Fruit fly (Drosophila melanogaster) whole organism, embryonic: Measurements from ENCODE around the gene CG9117.

Source experiments
- BtbVII ChIP-seq: fragments of 200-800 bp; sonication (Bioruptor generic); optimal IDR thresholded peaks from 3 replicates; lab custom pipeline; 2017; ENCODE audit warnings: missing biosample characterization, mild to moderate bottlenecking, missing genetic modification characterization
- CG10267 ChIP-seq: fragments of 200-800 bp; sonication (Bioruptor generic); optimal IDR thresholded peaks from 2 replicates; lab custom pipeline; 2018; ENCODE audit warnings: missing biosample characterization, mild to moderate bottlenecking, missing genetic modification characterization, moderate library complexity
- CG10654 ChIP-seq: fragments of 200-800 bp; sonication (Bioruptor generic); optimal IDR thresholded peaks from 2 replicates; lab custom pipeline; 2016; ENCODE audit warnings: missing biosample characterization, missing genetic modification characterization
- CG12155 ChIP-seq: fragments of 200-800 bp; sonication (Bioruptor generic); optimal IDR thresholded peaks from 3 replicates; lab custom pipeline; 2016; ENCODE audit warnings: missing biosample characterization, missing genetic modification characterization
- CG13624 ChIP-seq: fragments of 200-800 bp; sonication (Bioruptor generic); optimal IDR thresholded peaks from 2 replicates; lab custom pipeline; 2016; ENCODE audit warnings: missing biosample characterization, missing genetic modification characterization
- CG14965 ChIP-seq: fragments of 200-800 bp; sonication (Bioruptor generic); optimal IDR thresholded peaks from 2 replicates; lab custom pipeline; 2016; ENCODE audit warnings: missing biosample characterization, missing genetic modification characterization, borderline replicate concordance
- CG1529 ChIP-seq: fragments of 200-800 bp; sonication (Bioruptor generic); optimal IDR thresholded peaks from 3 replicates; lab custom pipeline; 2018; ENCODE audit warnings: missing biosample characterization, missing genetic modification characterization
- CG15601 ChIP-seq: fragments of 200-800 bp; sonication (Bioruptor generic); optimal IDR thresholded peaks from 3 replicates; lab custom pipeline; 2019; ENCODE audit warnings: missing biosample characterization, mild to moderate bottlenecking, missing genetic modification characterization, moderate library complexity
- CG15696 ChIP-seq: fragments of 200-800 bp; sonication (Bioruptor generic); optimal IDR thresholded peaks from 2 replicates; lab custom pipeline; 2019; ENCODE audit warnings: missing biosample characterization, mild to moderate bottlenecking, missing genetic modification characterization, moderate library complexity
- CG16863 ChIP-seq: fragments of 200-800 bp; sonication (Bioruptor generic); optimal IDR thresholded peaks from 3 replicates; lab custom pipeline; 2016; ENCODE audit warnings: missing biosample characterization, missing genetic modification characterization
- CG17612 ChIP-seq: fragments of 200-800 bp; sonication (Bioruptor generic); IDR thresholded peaks from 2 replicates; pipeline ENCODE4 v1.3.6; 2022; ENCODE audit warnings: missing biosample characterization, missing genetic modification characterization
- CG17829 ChIP-seq: fragments of 200-800 bp; optimal IDR thresholded peaks from 2 replicates; lab custom pipeline; 2019; ENCODE audit warnings: missing biosample characterization, mild to moderate bottlenecking, missing genetic modification characterization, moderate library complexity
- CG2120 ChIP-seq: fragments of 200-800 bp; sonication (Bioruptor generic); optimal IDR thresholded peaks from 3 replicates; lab custom pipeline; 2016; ENCODE audit warnings: missing biosample characterization, missing genetic modification characterization
- CG30020 ChIP-seq: fragments of 200-800 bp; optimal IDR thresholded peaks from 2 replicates; lab custom pipeline; 2019; ENCODE audit warnings: missing biosample characterization, mild to moderate bottlenecking, missing genetic modification characterization, moderate library complexity
- CG5245 ChIP-seq: fragments of 200-800 bp; sonication (Bioruptor generic); optimal IDR thresholded peaks from 3 replicates; lab custom pipeline; 2016; ENCODE audit warnings: missing biosample characterization, missing genetic modification characterization
- CG7357 ChIP-seq: fragments of 200-800 bp; sonication (Bioruptor generic); IDR thresholded peaks from 3 replicates; pipeline ENCODE4 v1.3.6; 2022; ENCODE audit warnings: missing biosample characterization, missing genetic modification characterization
- CG7786 ChIP-seq: fragments of 200-800 bp; sonication (Bioruptor generic); optimal IDR thresholded peaks from 2 replicates; lab custom pipeline; 2016; ENCODE audit warnings: missing biosample characterization, missing genetic modification characterization
- CG9932 ChIP-seq: fragments of 200-800 bp; sonication (Bioruptor generic); IDR thresholded peaks from 2 replicates; pipeline ENCODE4 v1.3.6; 2022; ENCODE audit warnings: missing biosample characterization, missing genetic modification characterization
- Camta ChIP-seq: fragments of 200-800 bp; sonication (Bioruptor generic); optimal IDR thresholded peaks from 2 replicates; lab custom pipeline; 2016; ENCODE audit warnings: missing biosample characterization, missing genetic modification characterization
- Chrac-16 ChIP-seq: fragments of 200-800 bp; sonication (Bioruptor generic); optimal IDR thresholded peaks from 3 replicates; lab custom pipeline; 2016; ENCODE audit warnings: missing biosample characterization, missing genetic modification characterization
- CoRest ChIP-seq: fragments of 200-800 bp; sonication (Bioruptor generic); optimal IDR thresholded peaks from 3 replicates; lab custom pipeline; 2018; ENCODE audit warnings: missing biosample characterization, mild to moderate bottlenecking, missing genetic modification characterization, moderate library complexity
- D19A ChIP-seq: fragments of 200-800 bp; optimal IDR thresholded peaks from 3 replicates; lab custom pipeline; 2019; ENCODE audit warnings: missing biosample characterization, mild to moderate bottlenecking, missing genetic modification characterization, moderate library complexity
- Deaf1 ChIP-seq: fragments of 200-800 bp; optimal IDR thresholded peaks from 3 replicates; lab custom pipeline; 2019; ENCODE audit warnings: missing biosample characterization, mild to moderate bottlenecking, missing genetic modification characterization, moderate library complexity
- Doc2 ChIP-seq: fragments of 200-800 bp; sonication (Bioruptor generic); IDR thresholded peaks from 2 replicates; pipeline ENCODE4 v1.3.6; 2022; ENCODE audit warnings: missing biosample characterization, missing genetic modification characterization
- Drgx ChIP-seq: fragments of 200-800 bp; sonication (Bioruptor generic); IDR thresholded peaks from 2 replicates; pipeline ENCODE4 v1.3.6; 2022; ENCODE audit warnings: missing biosample characterization, missing genetic modification characterization
- Fer1 ChIP-seq: fragments of 200-800 bp; sonication (Bioruptor generic); optimal IDR thresholded peaks from 2 replicates; lab custom pipeline; 2017; ENCODE audit warnings: missing biosample characterization, mild to moderate bottlenecking, missing genetic modification characterization
- H15 ChIP-seq: fragments of 200-800 bp; sonication (Bioruptor generic); IDR thresholded peaks from 3 replicates; pipeline ENCODE4 v1.3.6; 2022; ENCODE audit warnings: missing biosample characterization, missing genetic modification characterization
- HHEX ChIP-seq: fragments of 200-800 bp; sonication (Bioruptor generic); optimal IDR thresholded peaks from 3 replicates; lab custom pipeline; 2017; ENCODE audit warnings: missing biosample characterization, mild to moderate bottlenecking, missing genetic modification characterization, missing genetic modification reagents
- Jarid2 ChIP-seq: fragments of 200-800 bp; sonication (Bioruptor generic); optimal IDR thresholded peaks from 3 replicates; lab custom pipeline; 2017; ENCODE audit warnings: mild to moderate bottlenecking, missing biosample characterization, missing genetic modification reagents, missing genetic modification characterization
- Mes4 ChIP-seq: fragments of 200-800 bp; sonication (Bioruptor generic); optimal IDR thresholded peaks from 2 replicates; lab custom pipeline; 2016; ENCODE audit warnings: missing biosample characterization, missing genetic modification characterization
- Opbp ChIP-seq: fragments of 200-800 bp; sonication (Bioruptor generic); IDR thresholded peaks from 3 replicates; pipeline ENCODE4 v1.3.6; 2022; ENCODE audit warnings: missing biosample characterization, missing genetic modification characterization; ENCODE audit not compliant: partially characterized antibody
- Pdp1 ChIP-seq, 2 experiments: fragments of 200-800 bp; sonication (Bioruptor generic); optimal IDR thresholded peaks; 3 replicates each; lab custom pipeline; 2016; ENCODE audit warnings: missing biosample characterization in 2 of 2, missing genetic modification characterization in 2 of 2, mild to moderate bottlenecking in 1 of 2, moderate library complexity in 1 of 2
- Scr ChIP-seq: fragments of 200-800 bp; sonication (Bioruptor generic); IDR thresholded peaks from 2 replicates; pipeline ENCODE4 v1.3.6; 2022; ENCODE audit warnings: missing biosample characterization, missing genetic modification characterization; ENCODE audit not compliant: partially characterized antibody
- Sry-β ChIP-seq: fragments of 200-800 bp; sonication (Bioruptor generic); optimal IDR thresholded peaks from 2 replicates; lab custom pipeline; 2018; ENCODE audit warnings: missing biosample characterization, mild to moderate bottlenecking, missing genetic modification characterization, moderate library complexity
- Sry-δ ChIP-seq: fragments of 200-800 bp; sonication (Bioruptor generic); optimal IDR thresholded peaks from 2 replicates; lab custom pipeline; 2016; ENCODE audit warnings: missing biosample characterization, missing genetic modification characterization
- ara ChIP-seq: fragments of 200-800 bp; sonication (Bioruptor generic); IDR thresholded peaks from 2 replicates; pipeline ENCODE4 v1.3.6; 2022; ENCODE audit warnings: missing biosample characterization, missing genetic modification characterization
- bowl ChIP-seq: fragments of 200-800 bp; sonication (Bioruptor generic); IDR thresholded peaks from 2 replicates; pipeline ENCODE4 v1.3.6; 2022; ENCODE audit warnings: missing biosample characterization, missing genetic modification characterization
- croc ChIP-seq: fragments of 200-800 bp; sonication (Bioruptor generic); conservative IDR thresholded peaks from 3 replicates; pipeline ENCODE4 v1.3.6; 2022; ENCODE audit warnings: missing biosample characterization, missing genetic modification characterization
- cwo ChIP-seq: fragments of 200-800 bp; sonication (Bioruptor generic); optimal IDR thresholded peaks from 3 replicates; lab custom pipeline; 2017; ENCODE audit warnings: missing biosample characterization, missing genetic modification characterization, mild to moderate bottlenecking, moderate library complexity, missing genetic modification reagents
- da ChIP-seq: fragments of 200-800 bp; sonication (Bioruptor generic); optimal IDR thresholded peaks from 2 replicates; lab custom pipeline; 2016; ENCODE audit warnings: missing biosample characterization, missing genetic modification characterization
- dati ChIP-seq: fragments of 200-800 bp; sonication (Bioruptor generic); IDR thresholded peaks from 2 replicates; pipeline ENCODE4 v1.3.6; 2022; ENCODE audit warnings: missing biosample characterization, missing genetic modification characterization
- ems ChIP-seq: fragments of 200-800 bp; sonication (Bioruptor generic); optimal IDR thresholded peaks from 3 replicates; lab custom pipeline; 2016; ENCODE audit warnings: missing biosample characterization, missing genetic modification characterization
- ewg ChIP-seq: fragments of 200-800 bp; sonication (Bioruptor generic); optimal IDR thresholded peaks from 3 replicates; lab custom pipeline; 2017; ENCODE audit warnings: mild to moderate bottlenecking, missing biosample characterization, missing genetic modification reagents, missing genetic modification characterization
- gcm2 ChIP-seq: fragments of 200-800 bp; sonication (Bioruptor generic); optimal IDR thresholded peaks from 2 replicates; lab custom pipeline; 2016; ENCODE audit warnings: missing biosample characterization, missing genetic modification characterization
- her ChIP-seq: fragments of 200-800 bp; sonication (Bioruptor generic); optimal IDR thresholded peaks from 2 replicates; lab custom pipeline; 2016; ENCODE audit warnings: missing biosample characterization, missing genetic modification characterization
- insv ChIP-seq, 2 experiments: fragments of 200-800 bp; sonication (Bioruptor generic); optimal IDR thresholded peaks; 3 replicates each; lab custom pipeline; 2016 to 2018; ENCODE audit warnings: missing biosample characterization in 2 of 2, missing genetic modification characterization in 2 of 2
- lov ChIP-seq, 2 experiments: fragments of 200-800 bp in 1 of 2; fragments of >200 bp in 1 of 2; sonication (Bioruptor generic) in 1 of 2; IDR thresholded peaks in 1 of 2; optimal IDR thresholded peaks in 1 of 2; 2 replicates in 1 of 2; 3 replicates in 1 of 2; pipeline versions ENCODE4 v1.3.6 to Lab custom; 2017 to 2022; ENCODE audit warnings: missing biosample characterization in 1 of 2, missing genetic modification characterization in 1 of 2
- psq ChIP-seq: fragments of 200-800 bp; sonication (Bioruptor generic); optimal IDR thresholded peaks from 2 replicates; lab custom pipeline; 2017; ENCODE audit warnings: missing biosample characterization, missing genetic modification characterization
- repo ChIP-seq: fragments of 200-800 bp; sonication (Bioruptor generic); optimal IDR thresholded peaks from 2 replicates; lab custom pipeline; 2016; ENCODE audit warnings: missing biosample characterization, missing genetic modification characterization
- shn ChIP-seq: fragments of 200-800 bp; sonication (Bioruptor generic); optimal IDR thresholded peaks from 3 replicates; lab custom pipeline; 2016; ENCODE audit warnings: missing biosample characterization, missing genetic modification characterization
- unc-4 ChIP-seq: fragments of 200-800 bp; sonication (Bioruptor generic); IDR thresholded peaks from 2 replicates; pipeline ENCODE4 v1.3.6; 2022; ENCODE audit warnings: missing biosample characterization, missing genetic modification characterization; ENCODE audit not compliant: partially characterized antibody

CG9117 gene

dm6 chr2L:6037830-6038229 is at the start of gene CG9117, which contains the start of gene CG31643 (continued):
- no peak for TF ChIP-seq CG17612 (GFP tag; lab: Robert Waterston, UW)
- peak; percentile 52 for TF ChIP-seq ems (GFP tag; lab: Kevin White, UChicago)
- TF ChIP-seq croc (GFP tag; lab: Robert Waterston, UW), result no peak
- TF ChIP-seq ewg (GFP tag; lab: Kevin White, UChicago), result peak; percentile 28
- TF ChIP-seq D19A, result no peak
- TF ChIP-seq Sry-β (GFP tag; lab: Kevin White, UChicago), result peak; percentile 1
- peak; percentile 62 for TF ChIP-seq Camta
- peak; percentile 67 for TF ChIP-seq Fer1
- no peak for TF ChIP-seq Jarid2 (GFP tag; lab: Kevin White, UChicago)
- peak; percentile 31 for TF ChIP-seq Chrac-16 (GFP tag; lab: Kevin White, UChicago)
- TF ChIP-seq gcm2 (GFP tag; lab: Kevin White, UChicago), result no peak
- TF ChIP-seq CG5245 (GFP tag; lab: Kevin White, UChicago), result peak; percentile 13
- TF ChIP-seq CG10654 (GFP tag; lab: Kevin White, UChicago), result peak; percentile 41
- TF ChIP-seq CG7786 (GFP tag; lab: Kevin White, UChicago), result peak; percentile 55
- no peak for TF ChIP-seq CG14965 (GFP tag; lab: Kevin White, UChicago)
- no peak for TF ChIP-seq repo (GFP tag; lab: Kevin White, UChicago)
- TF ChIP-seq psq, result no peak
- TF ChIP-seq H15 (GFP tag; lab: Robert Waterston, UW), result no peak
- TF ChIP-seq Sry-δ (GFP tag; lab: Kevin White, UChicago), result peak; percentile 26
- peak; percentile 76 for TF ChIP-seq CG13624 (GFP tag; lab: Kevin White, UChicago)
- TF ChIP-seq CG15601, result peak; percentile 69
- peak; percentile 71 for TF ChIP-seq CG12155 (GFP tag; lab: Kevin White, UChicago)
- no peak for TF ChIP-seq insv (GFP tag; optimal IDR thresholded peaks at IDR 0.05; lab: Kevin White, UChicago)
- peak; percentile 8 for TF ChIP-seq CG30020
- TF ChIP-seq CG16863 (GFP tag; lab: Kevin White, UChicago), result peak; percentile 49
- peak; percentile 85 for TF ChIP-seq CG2120 (GFP tag; lab: Kevin White, UChicago)
- peak; percentile 21; the same call in 1 of the 2 replicates for TF ChIP-seq Scr (GFP tag; lab: Robert Waterston, UW)
- no peak for TF ChIP-seq BtbVII
- no peak for TF ChIP-seq CG1529 (GFP tag; lab: Kevin White, UChicago)
- peak; percentile 42 for TF ChIP-seq CoRest
- no peak for TF ChIP-seq da (GFP tag; lab: Kevin White, UChicago)
- no peak for TF ChIP-seq Opbp (GFP tag; lab: Robert Waterston, UW)
- no peak for TF ChIP-seq CG7357 (GFP tag; lab: Robert Waterston, UW)
- peak; percentile 60 for TF ChIP-seq CG9932 (GFP tag; lab: Robert Waterston, UW)
- TF ChIP-seq shn (GFP tag; lab: Kevin White, UChicago), result peak; percentile 58
- 0 out of 2 replicates have a peak, but pooled peaks have one; percentile 21 for TF ChIP-seq Drgx (GFP tag; lab: Robert Waterston, UW)
- TF ChIP-seq ara (GFP tag; lab: Robert Waterston, UW), result no peak
- TF ChIP-seq Deaf1 (tag; lab: Kevin White, UChicago), result no peak
- TF ChIP-seq Mes4, result peak; percentile 30
- TF ChIP-seq dati, result no peak
- peak; percentile 20 for TF ChIP-seq CG17829 (tag; lab: Kevin White, UChicago)
- no peak for TF ChIP-seq Doc2 (GFP tag; lab: Robert Waterston, UW)
- TF ChIP-seq HHEX, result no peak
- peak; percentile 71 to 83 for TF ChIP-seq Pdp1 (GFP tag; optimal IDR thresholded peaks at IDR 0.05; lab: Kevin White, UChicago)
- TF ChIP-seq cwo, result peak; percentile 32
- TF ChIP-seq bowl (GFP tag; lab: Robert Waterston, UW), result no peak
- TF ChIP-seq CG10267 (tag; lab: Kevin White, UChicago), result peak; percentile 57
- no peak for TF ChIP-seq lov (optimal IDR thresholded peaks at IDR 0.05; lab: Kevin White, UChicago)
- no peak for TF ChIP-seq lov (GFP tag; IDR thresholded peaks at IDR 0.05; lab: Robert Waterston, UW)
- TF ChIP-seq CG15696, result peak; percentile 32
- peak; percentile 36; the same call in 1 of the 2 replicates for TF ChIP-seq unc-4 (GFP tag; lab: Robert Waterston, UW)
- TF ChIP-seq her (GFP tag; lab: Kevin White, UChicago), result no peak
